Worm (Caenorhabditis elegans): Measurements from ENCODE around the gene pgp-7.

The pgp-7 gene

DNA sequence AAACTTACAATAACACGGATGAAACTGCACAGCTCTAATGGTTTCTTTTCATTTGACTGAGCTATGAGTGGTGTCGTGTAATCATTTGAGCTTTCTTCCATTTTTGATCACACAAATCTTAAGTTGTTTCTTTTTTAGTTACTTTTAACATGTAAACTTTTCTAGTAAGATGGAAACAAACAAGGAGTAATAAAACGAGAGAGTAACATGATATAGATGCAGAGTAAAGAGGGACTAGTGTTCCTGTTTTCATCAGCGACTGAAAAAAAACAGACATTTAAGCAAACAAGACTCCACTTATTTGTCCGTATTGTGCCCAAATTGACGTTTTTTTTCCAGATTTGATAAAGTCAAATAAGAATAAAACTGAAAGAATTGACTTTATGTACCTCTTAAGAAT lies at the start of gene pgp-7:
Gene pgp-7 (minus strand): TSS at position 101 of the 400 bp plus-strand sequence.
- TF ChIP-seq tra-4 (tag; optimal IDR thresholded peaks at IDR 0.05) (no peak), ets-7 (tag; optimal IDR thresholded peaks at IDR 0.05) (no peak), hnd-1 (tag; optimal IDR thresholded peaks at IDR 0.05) (no peak), scrt-1 (GFP tag; IDR thresholded peaks at IDR 0.05) (no peak), tbx-37 (GFP tag; conservative IDR thresholded peaks at IDR 0.05) (no peak), F13C5.2 (tag; optimal IDR thresholded peaks at IDR 0.05) (no peak), hmbx-1 (tag; optimal IDR thresholded peaks at IDR 0.05) (no peak)

DNA sequence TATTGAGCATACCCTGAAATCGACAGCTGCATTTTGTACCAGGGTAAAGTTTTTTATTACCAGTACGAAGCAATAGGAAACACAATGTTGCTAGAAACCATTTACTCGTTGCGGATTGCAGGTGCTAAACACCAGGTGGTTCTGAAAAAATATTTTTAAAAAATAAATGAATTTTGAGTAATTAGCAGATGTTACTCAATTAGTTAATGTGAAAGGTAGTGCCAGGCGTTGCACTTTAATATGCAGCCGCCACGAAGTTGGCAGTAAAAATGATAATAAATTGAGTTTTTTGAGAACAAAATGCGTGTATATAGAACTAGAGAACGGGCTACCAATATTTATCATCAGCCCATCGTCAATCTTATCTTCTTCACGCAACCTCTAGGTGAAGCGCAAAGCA lies 49.6 kb upstream of the pgp-7 start, which contains the start of gene nstp-9:
Gene nstp-9 (minus strand): TSS at position 101 of the 400 bp plus-strand sequence.
- TF ChIP-seq aly-1 (tag; optimal IDR thresholded peaks at IDR 0.05), result no peak
- no peak for TF ChIP-seq pes-1 (GFP tag; IDR thresholded peaks at IDR 0.05)
- TF ChIP-seq hnd-1 (tag; optimal IDR thresholded peaks at IDR 0.05), result no peak
- no peak for TF ChIP-seq ets-7 (tag; optimal IDR thresholded peaks at IDR 0.05)
- TF ChIP-seq hmbx-1 (tag; optimal IDR thresholded peaks at IDR 0.05), result no peak
- no peak for TF ChIP-seq B0310.2 (tag; optimal IDR thresholded peaks at IDR 0.05)
- no peak for TF ChIP-seq flt-1 (GFP tag; IDR thresholded peaks at IDR 0.05)
- TF ChIP-seq ceh-36 (tag; optimal IDR thresholded peaks at IDR 0.05), result no peak
- no peak for TF ChIP-seq F13C5.2 (tag; optimal IDR thresholded peaks at IDR 0.05)
- no peak for TF ChIP-seq scrt-1 (GFP tag; IDR thresholded peaks at IDR 0.05)
- TF ChIP-seq tbx-11 (GFP tag; IDR thresholded peaks at IDR 0.05), result no peak
- TF ChIP-seq tbx-37 (GFP tag; conservative IDR thresholded peaks at IDR 0.05), result no peak
- no peak for TF ChIP-seq sea-1 (GFP tag; conservative IDR thresholded peaks at IDR 0.05)
- TF ChIP-seq ceh-13 (GFP tag; optimal IDR thresholded peaks at IDR 0.05), result no peak
- TF ChIP-seq hmg-4 (GFP tag; optimal IDR thresholded peaks at IDR 0.05), result no peak
- TF ChIP-seq tra-4 (tag; optimal IDR thresholded peaks at IDR 0.05), result no peak

DNA sequence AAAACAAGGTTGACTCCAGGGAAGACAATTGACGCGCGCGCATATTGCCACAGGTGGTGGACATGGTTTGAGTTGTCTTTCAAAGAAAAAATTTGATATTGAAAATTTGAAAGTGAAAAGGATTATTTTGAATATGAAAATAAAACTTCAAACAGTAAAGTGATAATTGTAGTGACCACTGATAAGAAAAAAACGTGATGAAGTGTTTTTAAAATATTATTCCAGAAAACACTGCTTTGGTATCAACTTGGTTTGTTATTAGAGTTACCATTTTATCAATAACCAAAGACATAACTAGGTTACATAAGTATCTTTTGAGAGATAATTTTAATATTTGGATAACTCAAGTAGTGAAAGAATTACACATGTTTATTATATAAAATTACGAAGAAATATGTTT lies 46.2 kb upstream of the pgp-7 start:
- TF ChIP-seq tra-4 (tag; optimal IDR thresholded peaks at IDR 0.05) (no peak), flt-1 (GFP tag; IDR thresholded peaks at IDR 0.05) (no peak), ceh-36 (tag; optimal IDR thresholded peaks at IDR 0.05) (no peak), tbx-11 (GFP tag; IDR thresholded peaks at IDR 0.05) (no peak), ama-1 (optimal IDR thresholded peaks at IDR 0.05) (no peak), scrt-1 (GFP tag; IDR thresholded peaks at IDR 0.05) (no peak), ets-7 (tag; optimal IDR thresholded peaks at IDR 0.05) (no peak), B0310.2 (tag; optimal IDR thresholded peaks at IDR 0.05) (no peak), hmg-4 (GFP tag; optimal IDR thresholded peaks at IDR 0.05) (no peak), hmbx-1 (tag; optimal IDR thresholded peaks at IDR 0.05) (no peak), sea-1 (GFP tag; conservative IDR thresholded peaks at IDR 0.05) (no peak), aly-1 (tag; optimal IDR thresholded peaks at IDR 0.05) (no peak), F13C5.2 (tag; optimal IDR thresholded peaks at IDR 0.05) (no peak), hnd-1 (tag; optimal IDR thresholded peaks at IDR 0.05) (no peak)

DNA sequence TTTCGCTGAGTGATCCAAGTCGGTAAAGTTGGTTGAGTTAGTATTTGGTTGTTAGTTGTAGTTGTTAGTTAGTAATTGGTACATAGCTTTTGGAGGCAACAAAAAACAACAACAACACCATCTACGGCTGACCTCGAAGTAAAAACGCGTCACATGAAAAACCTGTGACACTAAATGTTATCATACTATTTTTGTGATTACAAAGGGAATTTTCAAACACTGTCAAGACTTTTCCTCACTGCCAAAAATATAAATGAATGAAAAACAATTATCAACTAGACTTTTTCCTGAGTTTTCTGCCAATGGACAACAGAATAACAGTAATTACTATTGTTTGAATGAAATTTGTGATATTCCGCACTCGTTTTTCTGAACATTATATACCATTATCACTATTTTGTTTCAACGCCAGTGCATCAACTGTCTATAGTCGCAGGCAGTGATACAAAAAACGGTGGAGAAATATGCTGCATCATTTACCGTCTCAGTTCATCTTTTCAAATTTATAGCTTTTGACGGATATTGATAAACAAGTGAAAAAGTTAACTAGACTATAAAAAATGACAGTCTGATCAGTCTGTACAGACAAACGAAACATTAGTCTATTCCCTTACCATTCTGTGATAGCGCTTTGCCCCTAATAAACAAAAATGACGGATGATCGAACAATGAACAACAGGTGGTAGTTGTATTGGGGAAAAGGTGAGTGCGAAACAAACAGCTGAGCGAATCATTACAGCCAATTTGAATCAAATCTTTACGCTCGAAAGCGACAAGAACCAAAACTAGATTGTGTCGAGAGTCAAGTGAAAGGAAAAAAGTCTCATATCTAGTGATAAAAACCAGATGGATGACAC lies 44.6 kb upstream of the pgp-7 start:
- TF ChIP-seq aly-1 (tag; optimal IDR thresholded peaks at IDR 0.05), result no peak
- TF ChIP-seq scrt-1 (GFP tag; IDR thresholded peaks at IDR 0.05), result no peak
- TF ChIP-seq F13C5.2 (tag; optimal IDR thresholded peaks at IDR 0.05), result no peak
- no peak for TF ChIP-seq hnd-1 (tag; optimal IDR thresholded peaks at IDR 0.05)
- TF ChIP-seq tra-4 (tag; optimal IDR thresholded peaks at IDR 0.05), result no peak
- TF ChIP-seq pes-1 (GFP tag; IDR thresholded peaks at IDR 0.05), result no peak
- no peak for TF ChIP-seq hmg-4 (GFP tag; optimal IDR thresholded peaks at IDR 0.05)
- no peak for TF ChIP-seq B0310.2 (tag; optimal IDR thresholded peaks at IDR 0.05)
- TF ChIP-seq ceh-13 (GFP tag; optimal IDR thresholded peaks at IDR 0.05), result no peak
- TF ChIP-seq flt-1 (GFP tag; IDR thresholded peaks at IDR 0.05), result no peak
- no peak for TF ChIP-seq hmbx-1 (tag; optimal IDR thresholded peaks at IDR 0.05)
- TF ChIP-seq ceh-36 (tag; optimal IDR thresholded peaks at IDR 0.05), result no peak
- TF ChIP-seq tbx-11 (GFP tag; IDR thresholded peaks at IDR 0.05), result no peak

DNA sequence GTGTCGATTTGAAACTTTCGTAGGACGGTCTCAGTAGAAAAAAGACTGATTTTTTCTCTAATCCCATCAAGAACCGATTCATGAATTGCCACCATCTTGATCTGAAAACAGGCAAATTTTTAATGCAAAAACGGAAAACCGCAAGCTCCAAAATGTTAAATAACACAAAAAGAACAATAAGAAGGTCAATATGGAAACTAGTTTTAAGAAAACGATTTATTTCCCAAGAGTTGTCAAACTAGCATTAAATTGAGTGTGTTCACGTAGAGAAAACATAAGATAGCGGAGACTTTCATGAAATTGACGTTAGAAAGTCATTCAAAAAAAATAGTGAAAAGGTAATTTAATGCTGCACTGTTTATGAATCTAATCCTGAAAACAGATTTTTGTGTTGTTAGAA lies 43.9 kb upstream of the pgp-7 start, which contains the start of gene F47B10.9:
Gene F47B10.9 (minus strand): TSS at position 101 of the 400 bp plus-strand sequence.
- TF ChIP-seq ama-1 (optimal IDR thresholded peaks at IDR 0.05), result no peak
- TF ChIP-seq pes-1 (GFP tag; IDR thresholded peaks at IDR 0.05), result no peak
- no peak for TF ChIP-seq sea-1 (GFP tag; conservative IDR thresholded peaks at IDR 0.05)
- no peak for TF ChIP-seq hnd-1 (tag; optimal IDR thresholded peaks at IDR 0.05)
- no peak for TF ChIP-seq scrt-1 (GFP tag; IDR thresholded peaks at IDR 0.05)
- TF ChIP-seq ceh-13 (GFP tag; optimal IDR thresholded peaks at IDR 0.05), result no peak

DNA sequence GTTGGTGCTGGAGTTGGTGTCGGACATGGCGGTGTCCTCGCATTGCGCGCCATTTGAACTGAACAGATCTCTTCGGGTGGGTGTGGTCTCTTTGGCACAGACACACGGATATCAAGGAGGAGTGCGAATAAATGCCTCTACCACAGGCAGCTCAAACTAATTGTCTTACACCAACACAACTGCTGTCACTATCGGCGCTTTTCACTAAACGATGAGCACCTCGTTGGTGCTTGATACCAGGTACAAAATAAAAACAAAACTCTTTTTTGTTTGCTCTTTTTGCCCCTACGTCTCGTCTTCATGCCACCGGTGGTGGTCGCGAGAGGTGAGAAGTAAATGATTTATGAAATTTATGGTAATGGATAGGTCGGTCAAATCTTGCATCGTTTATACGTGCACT lies 40.7 kb upstream of the pgp-7 start, which contains the start of gene F47B10.8:
Gene F47B10.8 (minus strand): TSS at position 101 of the 400 bp plus-strand sequence.
- TF ChIP-seq ceh-36 (tag; optimal IDR thresholded peaks at IDR 0.05) (no peak), tbx-11 (GFP tag; IDR thresholded peaks at IDR 0.05) (no peak), ama-1 (optimal IDR thresholded peaks at IDR 0.05) (no peak), aly-1 (tag; optimal IDR thresholded peaks at IDR 0.05) (no peak), F13C5.2 (tag; optimal IDR thresholded peaks at IDR 0.05) (no peak), hmbx-1 (tag; optimal IDR thresholded peaks at IDR 0.05) (no peak), tra-4 (tag; optimal IDR thresholded peaks at IDR 0.05) (no peak), ceh-13 (GFP tag; optimal IDR thresholded peaks at IDR 0.05) (no peak), ets-7 (tag; optimal IDR thresholded peaks at IDR 0.05) (no peak), scrt-1 (GFP tag; IDR thresholded peaks at IDR 0.05) (no peak), flt-1 (GFP tag; IDR thresholded peaks at IDR 0.05) (no peak), tbx-37 (GFP tag; conservative IDR thresholded peaks at IDR 0.05) (no peak), sea-1 (GFP tag; conservative IDR thresholded peaks at IDR 0.05) (no peak), B0310.2 (tag; optimal IDR thresholded peaks at IDR 0.05) (no peak)

DNA sequence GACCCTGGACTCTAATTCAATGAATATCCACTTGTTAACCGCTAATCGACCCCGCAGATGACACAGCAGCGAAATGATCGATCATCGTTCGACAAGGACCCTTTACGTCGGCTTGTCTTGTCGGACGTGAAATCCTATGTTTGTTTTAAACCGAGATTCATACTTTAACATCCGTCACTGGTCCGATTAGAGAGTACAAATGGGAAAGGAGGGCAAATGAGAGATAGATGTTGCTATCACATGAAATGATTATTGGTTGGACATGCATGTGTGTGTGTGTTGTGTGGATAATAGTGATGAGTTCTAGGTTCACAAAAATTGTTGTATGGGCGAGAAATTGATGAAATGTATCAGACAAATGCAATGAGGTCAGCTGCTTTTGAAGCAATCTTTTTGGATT lies 39.6 kb upstream of the pgp-7 start:
- TF ChIP-seq scrt-1 (GFP tag; IDR thresholded peaks at IDR 0.05) (no peak), flt-1 (GFP tag; IDR thresholded peaks at IDR 0.05) (no peak)
